Worm (Caenorhabditis elegans) whole organism, L1 larva: Measurements from ENCODE around the gene ZK1290.11.

ENCODE experiments used
- aly-2 ChIP-seq: fragments of 150-350 bp; optimal IDR thresholded peaks from 2 replicates; lab custom pipeline; 2014; ENCODE audit warnings: missing biosample characterization, missing genetic modification characterization
- elt-3 ChIP-seq, 6 experiments: fragments of 150-350 bp in 1 of 6; sonication (generic microtip); optimal IDR thresholded peaks; 2 replicates each; lab custom pipeline; 2017 to 2018; ENCODE audit warnings: missing biosample characterization in 6 of 6, missing genetic modification characterization in 6 of 6, inconsistent platforms in 1 of 6
- jun-1 ChIP-seq: fragments of 150-350 bp; optimal IDR thresholded peaks from 2 replicates; lab custom pipeline; 2014; ENCODE audit warnings: missing biosample characterization, missing genetic modification reagents, missing genetic modification characterization

DNA sequence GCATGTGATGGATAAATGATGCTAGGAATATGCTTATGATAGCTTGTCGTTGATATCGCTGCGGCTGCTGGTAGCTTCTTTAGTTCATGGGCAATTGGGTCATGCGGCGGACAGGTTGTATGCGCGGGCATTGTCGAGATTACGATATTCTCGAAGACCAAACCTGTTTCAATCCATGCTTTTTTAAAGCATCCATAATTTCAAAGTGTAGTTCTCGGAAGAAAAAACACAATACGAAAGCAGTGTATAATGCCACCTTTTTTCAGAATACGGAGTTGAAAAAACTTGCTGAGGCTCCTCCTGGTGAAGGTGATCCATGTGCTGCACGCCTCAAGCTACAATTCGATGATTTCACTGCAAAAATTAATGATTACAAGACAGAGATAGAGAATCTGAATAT is 43.9 kb upstream of the ZK1290.11 start, which contains the start of gene osm-8:
- TF ChIP-seq aly-2 = no peak
- TF ChIP-seq jun-1 = no peak
- no peak for TF ChIP-seq elt-3 (tag; optimal IDR thresholded peaks at IDR 0.05; lab: Kevin White, UChicago)
